Fruit fly (Drosophila melanogaster): ENCODE measurements around the gene CG3558.

CG3558 gene

DNA sequence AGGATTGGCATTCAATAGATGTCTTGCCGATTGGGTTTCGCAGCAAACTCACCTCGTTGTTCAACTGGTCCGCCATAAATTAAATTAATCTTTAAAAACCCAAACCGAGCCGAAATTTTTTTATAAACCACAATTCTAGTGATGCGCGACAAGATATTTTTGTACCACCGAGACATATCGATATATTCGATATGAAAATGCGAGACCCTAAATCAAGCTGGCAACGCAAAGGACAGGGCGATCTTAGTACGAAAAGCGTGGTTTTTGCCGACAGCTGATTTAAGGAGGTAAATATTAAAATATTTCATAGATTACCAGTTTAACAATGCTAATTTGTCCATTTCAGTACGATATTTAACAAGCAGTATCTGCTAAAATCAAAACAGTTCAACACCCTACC, 36.3 kb downstream of the CG3558 start, which contains the start of the genes Sf3b2 and CG17219 (continued):
- no peak for TF ChIP-seq ken (GFP tag; IDR thresholded peaks at IDR 0.05)
- TF ChIP-seq sc (optimal IDR thresholded peaks at IDR 0.05) = no peak
- TF ChIP-seq sc (GFP tag; optimal IDR thresholded peaks at IDR 0.05) = no peak
- no peak for TF ChIP-seq Xbp1 (GFP tag; optimal IDR thresholded peaks at IDR 0.05)
- TF ChIP-seq CG31365 (tag; optimal IDR thresholded peaks at IDR 0.05) = no peak
- 0 out of 3 replicates have a peak, but pooled peaks have one; percentile 50 for TF ChIP-seq CG14860 (GFP tag; IDR thresholded peaks at IDR 0.05; ENCODE audit: partially characterized antibody)
- peak; percentile 62 for TF ChIP-seq Max (GFP tag; optimal IDR thresholded peaks at IDR 0.05)
- no peak for TF ChIP-seq sr (GFP tag; IDR thresholded peaks at IDR 0.05)
- no peak for TF ChIP-seq pb (GFP tag; optimal IDR thresholded peaks at IDR 0.05)
- peak; percentile 76 for TF ChIP-seq Scr (GFP tag; IDR thresholded peaks at IDR 0.05; ENCODE audit: partially characterized antibody)
- no peak for TF ChIP-seq CG9727 (GFP tag; optimal IDR thresholded peaks at IDR 0.05)
- no peak for TF ChIP-seq CG14050 (GFP tag; IDR thresholded peaks at IDR 0.05)
- no peak for TF ChIP-seq CG3281 (GFP tag; optimal IDR thresholded peaks at IDR 0.05)
- TF ChIP-seq CG12769 (tag; optimal IDR thresholded peaks at IDR 0.05) = no peak
- peak; percentile 55 for TF ChIP-seq CG30020 (tag; optimal IDR thresholded peaks at IDR 0.05)
- peak; percentile 49; the same call in 1 of the 2 replicates for TF ChIP-seq CG9932 (GFP tag; IDR thresholded peaks at IDR 0.05)
- no peak for TF ChIP-seq CG2678 (tag; optimal IDR thresholded peaks at IDR 0.05)
- no peak for TF ChIP-seq CG13296 (GFP tag; optimal IDR thresholded peaks at IDR 0.05)
- TF ChIP-seq BEAF-32 (GFP tag; optimal IDR thresholded peaks at IDR 0.05) = peak; percentile 85
- peak in 1 of 2 experiments; percentile 26 for TF ChIP-seq dpn (GFP tag; optimal IDR thresholded peaks at IDR 0.05)
- TF ChIP-seq tin (GFP tag; optimal IDR thresholded peaks at IDR 0.05) = peak; percentile 3
- no peak for TF ChIP-seq CG12942 (GFP tag; optimal IDR thresholded peaks at IDR 0.05)
- TF ChIP-seq GATAe (GFP tag; conservative IDR thresholded peaks at IDR 0.05) = no peak
- peak; percentile 90 for TF ChIP-seq MBD-R2 (GFP tag; IDR thresholded peaks at IDR 0.05)
- peak; percentile 90 for TF ChIP-seq Dref (GFP tag; IDR thresholded peaks at IDR 0.05)
- TF ChIP-seq MTF-1 (GFP tag; optimal IDR thresholded peaks at IDR 0.05; ENCODE audit: borderline replicate concordance) = no peak
- peak; percentile 23 for TF ChIP-seq CHES-1-like (GFP tag; optimal IDR thresholded peaks at IDR 0.05)
- TF ChIP-seq nmo (GFP tag; optimal IDR thresholded peaks at IDR 0.05) = peak; percentile 40
- TF ChIP-seq CG10979 (tag; optimal IDR thresholded peaks at IDR 0.05) = no peak
- TF ChIP-seq B-H2 (GFP tag; optimal IDR thresholded peaks at IDR 0.05) = no peak
- TF ChIP-seq CG1233 (GFP tag; optimal IDR thresholded peaks at IDR 0.05) = no peak
- TF ChIP-seq HLH54F (GFP tag; optimal IDR thresholded peaks at IDR 0.05) = peak; percentile 16
- no peak for TF ChIP-seq CG2202 (tag; optimal IDR thresholded peaks at IDR 0.05)
- TF ChIP-seq CG17186 (GFP tag; optimal IDR thresholded peaks at IDR 0.05) = peak; percentile 25
- TF ChIP-seq CG17912 (GFP tag; optimal IDR thresholded peaks at IDR 0.05) = peak; percentile 9
- no peak for TF ChIP-seq fu2 (GFP tag; optimal IDR thresholded peaks at IDR 0.05)
- TF ChIP-seq CG10267 (tag; optimal IDR thresholded peaks at IDR 0.05) = peak; percentile 33
- no peak for TF ChIP-seq Sox102F (GFP tag; optimal IDR thresholded peaks at IDR 0.05)
- TF ChIP-seq mld (GFP tag; IDR thresholded peaks at IDR 0.05; ENCODE audit: partially characterized antibody) = 0 out of 3 replicates have a peak, but pooled peaks have one; percentile 32
- peak; percentile 58 for TF ChIP-seq hbn (GFP tag; IDR thresholded peaks at IDR 0.05; ENCODE audit: partially characterized antibody)
- 0 out of 2 replicates have a peak, but pooled peaks have one; percentile 39 for TF ChIP-seq nerfin-2 (GFP tag; IDR thresholded peaks at IDR 0.05; ENCODE audit: partially characterized antibody)
- TF ChIP-seq YL-1 (GFP tag; optimal IDR thresholded peaks at IDR 0.05) = peak; percentile 77
- TF ChIP-seq Dip3 (GFP tag; optimal IDR thresholded peaks at IDR 0.05) = no peak
- no peak for TF ChIP-seq toy (GFP tag; IDR thresholded peaks at IDR 0.05)
- peak; percentile 45 for TF ChIP-seq CG14710 (tag; optimal IDR thresholded peaks at IDR 0.05)
- TF ChIP-seq CG13287 (GFP tag; IDR thresholded peaks at IDR 0.05; ENCODE audit: partially characterized antibody) = peak; percentile 80
- TF ChIP-seq mirr (GFP tag; optimal IDR thresholded peaks at IDR 0.05) = no peak
- TF ChIP-seq CG7271 (tag; optimal IDR thresholded peaks at IDR 0.05) = no peak
- TF ChIP-seq CG10209 (GFP tag; optimal IDR thresholded peaks at IDR 0.05) = no peak
- TF ChIP-seq Camta (GFP tag; optimal IDR thresholded peaks at IDR 0.05) = no peak
